Worm (Caenorhabditis elegans) whole organism, L3 larva: ENCODE results near the gene ZK185.2.
A peak's percentile ranks its signal among the peaks of the same experiment; 100 is the strongest.

Source experiments
- R02D3.7 ChIP-seq: fragments of 150-350 bp; optimal IDR thresholded peaks from 2 replicates; lab custom pipeline; 2014; ENCODE audit warnings: missing biosample characterization, missing genetic modification characterization
- ZK546.5 ChIP-seq: sonication (generic microtip); optimal IDR thresholded peaks from 2 replicates; lab custom pipeline; 2017; ENCODE audit warnings: missing biosample characterization, missing genetic modification characterization
- ceh-28 ChIP-seq: fragments of 150-350 bp; optimal IDR thresholded peaks from 2 replicates; lab custom pipeline; 2014; ENCODE audit warnings: missing biosample characterization, missing genetic modification reagents, missing genetic modification characterization
- daf-12 ChIP-seq: fragments of 150-350 bp; optimal IDR thresholded peaks from 2 replicates; lab custom pipeline; 2014; ENCODE audit warnings: missing biosample characterization, missing genetic modification reagents, missing genetic modification characterization
- elt-2 ChIP-seq: sonication (generic microtip); optimal IDR thresholded peaks from 2 replicates; lab custom pipeline; 2016; ENCODE audit warnings: missing genetic modification reagents, mild to moderate bottlenecking, missing genetic modification characterization, missing compliant biosample characterization
- elt-3 ChIP-seq, 3 experiments: fragments of 150-350 bp in 1 of 3; sonication (generic microtip) in 2 of 3; optimal IDR thresholded peaks; 2 replicates in 2 of 3; 4 replicates in 1 of 3; lab custom pipeline; 2014 to 2017; ENCODE audit warnings: missing biosample characterization in 3 of 3, missing genetic modification characterization in 3 of 3
- fos-1 ChIP-seq: fragments of 150-350 bp; optimal IDR thresholded peaks from 2 replicates; lab custom pipeline; 2014; ENCODE audit warnings: missing biosample characterization, missing genetic modification characterization
- lin-15B ChIP-seq: fragments of 150-350 bp; optimal IDR thresholded peaks from 2 replicates; lab custom pipeline; 2014; ENCODE audit warnings: missing biosample characterization, missing genetic modification characterization
- nhr-23 ChIP-seq: fragments of 150-350 bp; optimal IDR thresholded peaks from 2 replicates; lab custom pipeline; 2014; ENCODE audit warnings: missing biosample characterization, missing genetic modification reagents, missing genetic modification characterization
- nhr-237 ChIP-seq: fragments of 150-350 bp; optimal IDR thresholded peaks from 2 replicates; lab custom pipeline; 2014; ENCODE audit warnings: missing biosample characterization, missing genetic modification characterization
- nhr-28 ChIP-seq: fragments of 150-350 bp; optimal IDR thresholded peaks from 2 replicates; lab custom pipeline; 2014; ENCODE audit warnings: missing biosample characterization, missing genetic modification characterization
- pqm-1 ChIP-seq: fragments of 150-350 bp; optimal IDR thresholded peaks from 2 replicates; lab custom pipeline; 2017; ENCODE audit warnings: missing biosample characterization, missing genetic modification characterization, inconsistent platforms
- snpc-4 ChIP-seq: fragments of 150-350 bp; optimal IDR thresholded peaks from 2 replicates; lab custom pipeline; 2014; ENCODE audit warnings: missing biosample characterization, missing genetic modification characterization
- unc-62 ChIP-seq: fragments of 150-350 bp; sonication (generic microtip); optimal IDR thresholded peaks from 4 replicates; lab custom pipeline; 2014; ENCODE audit warnings: missing biosample characterization, missing genetic modification reagents, missing genetic modification characterization

DNA sequence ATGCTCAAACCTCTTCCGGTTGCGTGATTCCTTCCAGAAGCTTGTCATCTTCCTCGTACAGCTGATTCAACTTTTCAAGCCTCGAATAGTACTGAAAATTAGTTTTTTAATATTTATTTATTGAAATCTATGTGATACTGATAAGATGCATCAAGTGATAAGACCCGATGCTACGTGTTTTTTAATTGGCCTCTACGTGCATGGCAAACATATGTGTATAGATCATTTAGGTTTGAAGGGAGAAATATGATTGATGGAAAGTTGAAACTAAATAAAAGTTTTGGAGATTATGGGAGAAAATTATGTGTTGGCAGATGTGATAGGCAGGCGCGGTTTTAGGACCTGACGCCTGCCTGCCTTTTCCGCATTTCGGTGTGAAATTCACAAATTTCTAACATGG, 7.9 kb downstream of the ZK185.2 start:
- TF ChIP-seq daf-12 (tag; lab: Kevin White, UChicago) = no peak
- peak; percentile 75 for TF ChIP-seq pqm-1
- TF ChIP-seq ceh-28 = no peak
- TF ChIP-seq ZK546.5 = no peak
- TF ChIP-seq elt-2 (tag; lab: Kevin White, UChicago) = peak; percentile 83
- TF ChIP-seq elt-3 (tag; optimal IDR thresholded peaks at IDR 0.05; lab: Kevin White, UChicago) = no peak
- TF ChIP-seq snpc-4 (tag; lab: Kevin White, UChicago) = no peak
- TF ChIP-seq nhr-28 (tag; lab: Kevin White, UChicago) = no peak
- TF ChIP-seq fos-1 = no peak
- TF ChIP-seq unc-62 = no peak
- TF ChIP-seq lin-15B = no peak
- no peak for TF ChIP-seq nhr-237
- no peak for TF ChIP-seq nhr-23 (tag; lab: Kevin White, UChicago)
- no peak for TF ChIP-seq R02D3.7 (tag; lab: Kevin White, UChicago)
